Fruit fly (Drosophila melanogaster): ENCODE measurements around the gene Noa36.

DNA sequence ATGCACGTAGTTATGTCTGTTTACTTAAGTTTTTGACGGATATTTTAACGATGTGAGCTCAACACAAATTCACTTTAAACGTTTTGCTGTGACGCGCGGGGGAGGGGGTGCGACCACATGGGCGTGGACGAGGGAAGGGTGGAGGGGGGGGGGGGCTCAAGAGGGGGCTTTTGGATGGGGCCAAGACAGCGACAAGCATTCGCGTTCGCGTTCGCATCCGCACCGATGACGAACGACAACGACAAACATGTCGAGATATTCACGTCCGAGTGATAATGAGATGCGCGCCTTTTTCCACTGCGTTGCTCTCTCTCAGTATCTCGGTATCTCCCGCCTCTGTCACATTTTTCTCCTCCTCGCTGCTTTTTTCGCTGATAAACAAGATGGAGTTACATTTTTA, 35.6 kb downstream of the Noa36 start:
- TF ChIP-seq CG11617 (GFP tag; optimal IDR thresholded peaks at IDR 0.05) (no peak), Hr96 (GFP tag; optimal IDR thresholded peaks at IDR 0.05) (no peak)
